Worm (Caenorhabditis elegans) whole organism, mixed stage, embryonic: ENCODE data around the gene pkg-2.

Experiments used
- M03D4.4 ChIP-seq: sonication (generic microtip); optimal IDR thresholded peaks from 2 replicates; lab custom pipeline; 2017; ENCODE audit warnings: mild to moderate bottlenecking, missing genetic modification characterization, missing compliant biosample characterization
- bed-3 ChIP-seq: fragments of 200-800 bp; sonication (Bioruptor generic); optimal IDR thresholded peaks from 3 replicates; lab custom pipeline; 2018; ENCODE audit warnings: mild to moderate bottlenecking, missing genetic modification characterization, moderate library complexity, missing compliant biosample characterization
- blmp-1 ChIP-seq: fragments of 150-350 bp; optimal IDR thresholded peaks from 2 replicates; lab custom pipeline; 2014; ENCODE audit warnings: missing biosample characterization, missing genetic modification characterization
- ceh-39 ChIP-seq: fragments of 150-350 bp; optimal IDR thresholded peaks from 2 replicates; lab custom pipeline; 2014; ENCODE audit warnings: missing biosample characterization, missing genetic modification characterization
- ceh-83 ChIP-seq: fragments of 200-800 bp; sonication (Bioruptor generic); optimal IDR thresholded peaks from 2 replicates; lab custom pipeline; 2018; ENCODE audit warnings: mild to moderate bottlenecking, missing genetic modification characterization, missing compliant biosample characterization
- ces-1 ChIP-seq: fragments of 150-350 bp; optimal IDR thresholded peaks from 2 replicates; lab custom pipeline; 2014; ENCODE audit warnings: missing biosample characterization, missing genetic modification reagents, missing genetic modification characterization
- cnd-1 ChIP-seq: fragments of 200-800 bp; sonication (Bioruptor generic); optimal IDR thresholded peaks from 2 replicates; lab custom pipeline; 2018; ENCODE audit warnings: mild to moderate bottlenecking, missing genetic modification characterization, missing compliant biosample characterization
- drap-1 ChIP-seq: fragments of 200-800 bp; sonication (Bioruptor generic); optimal IDR thresholded peaks from 3 replicates; lab custom pipeline; 2018; ENCODE audit warnings: mild to moderate bottlenecking, missing genetic modification characterization, missing compliant biosample characterization
- elt-3 ChIP-seq: fragments of 150-350 bp; optimal IDR thresholded peaks from 2 replicates; lab custom pipeline; 2014; ENCODE audit warnings: missing biosample characterization, missing genetic modification characterization
- flh-1 ChIP-seq: fragments of 200-800 bp; sonication (Bioruptor generic); optimal IDR thresholded peaks from 2 replicates; lab custom pipeline; 2018; ENCODE audit warnings: mild to moderate bottlenecking, missing genetic modification characterization, moderate library complexity, missing compliant biosample characterization
- ham-2 ChIP-seq: fragments of 200-800 bp; sonication (Bioruptor generic); optimal IDR thresholded peaks from 2 replicates; lab custom pipeline; 2018; ENCODE audit warnings: mild to moderate bottlenecking, missing genetic modification characterization, missing compliant biosample characterization
- hlh-1 ChIP-seq: fragments of 150-350 bp; optimal IDR thresholded peaks from 2 replicates; lab custom pipeline; 2014; ENCODE audit warnings: missing biosample characterization, missing genetic modification reagents, missing genetic modification characterization
- lin-13 ChIP-seq: fragments of 150-350 bp; optimal IDR thresholded peaks from 2 replicates; lab custom pipeline; 2014; ENCODE audit warnings: missing biosample characterization, missing genetic modification characterization
- lin-32 ChIP-seq: fragments of 200-800 bp; sonication (Bioruptor generic); optimal IDR thresholded peaks from 2 replicates; lab custom pipeline; 2018; ENCODE audit warnings: mild to moderate bottlenecking, missing genetic modification characterization, missing compliant biosample characterization
- lsy-2 ChIP-seq: fragments of 150-350 bp; optimal IDR thresholded peaks from 2 replicates; lab custom pipeline; 2014; ENCODE audit warnings: missing biosample characterization, missing genetic modification characterization
- mep-1 ChIP-seq: fragments of 150-350 bp; optimal IDR thresholded peaks from 2 replicates; lab custom pipeline; 2017; ENCODE audit warnings: missing biosample characterization, missing genetic modification reagents, missing genetic modification characterization, inconsistent platforms
- mls-2 ChIP-seq: sonication (generic microtip); optimal IDR thresholded peaks from 2 replicates; lab custom pipeline; 2016; ENCODE audit warnings: mild to moderate bottlenecking, missing genetic modification characterization, moderate library complexity, missing compliant biosample characterization
- nhr-12 ChIP-seq: fragments of 150-350 bp; optimal IDR thresholded peaks from 2 replicates; lab custom pipeline; 2014; ENCODE audit warnings: missing biosample characterization, missing genetic modification characterization
- nhr-237 ChIP-seq: fragments of 150-350 bp; optimal IDR thresholded peaks from 2 replicates; lab custom pipeline; 2014; ENCODE audit warnings: missing biosample characterization, missing genetic modification characterization
- nhr-28 ChIP-seq: fragments of 150-350 bp; optimal IDR thresholded peaks from 2 replicates; lab custom pipeline; 2014; ENCODE audit warnings: missing biosample characterization, missing genetic modification characterization
- nhr-76 ChIP-seq: sonication (generic microtip); optimal IDR thresholded peaks from 2 replicates; lab custom pipeline; 2017; ENCODE audit warnings: missing biosample characterization, missing genetic modification characterization
- pha-4 ChIP-seq: fragments of 150-350 bp; optimal IDR thresholded peaks from 2 replicates; lab custom pipeline; 2018; ENCODE audit warnings: missing biosample characterization, missing genetic modification reagents, missing genetic modification characterization
- sem-2 ChIP-seq: fragments of 200-800 bp; sonication (Bioruptor generic); optimal IDR thresholded peaks from 2 replicates; lab custom pipeline; 2018; ENCODE audit warnings: mild to moderate bottlenecking, missing genetic modification characterization, missing compliant biosample characterization
- snpc-4 ChIP-seq: fragments of 150-350 bp; optimal IDR thresholded peaks from 2 replicates; lab custom pipeline; 2014; ENCODE audit warnings: missing biosample characterization, missing genetic modification characterization
- sptf-1 ChIP-seq: sonication (generic microtip); optimal IDR thresholded peaks from 2 replicates; lab custom pipeline; 2017; ENCODE audit warnings: mild to moderate bottlenecking, missing genetic modification characterization, moderate library complexity, missing compliant biosample characterization
- tbx-8 ChIP-seq: fragments of 200-800 bp; sonication (Bioruptor generic); optimal IDR thresholded peaks from 2 replicates; lab custom pipeline; 2018; ENCODE audit warnings: mild to moderate bottlenecking, missing genetic modification characterization, moderate library complexity, missing compliant biosample characterization
- unc-120 ChIP-seq: sonication (generic microtip); optimal IDR thresholded peaks from 2 replicates; lab custom pipeline; 2017; ENCODE audit warnings: missing genetic modification characterization, missing compliant biosample characterization; ENCODE audit not compliant: poor library complexity, severe bottlenecking
- unc-39 ChIP-seq: fragments of 150-350 bp; optimal IDR thresholded peaks from 2 replicates; lab custom pipeline; 2014; ENCODE audit warnings: missing biosample characterization, missing genetic modification characterization
- unc-62 ChIP-seq: fragments of 150-350 bp; optimal IDR thresholded peaks from 2 replicates; lab custom pipeline; 2014; ENCODE audit warnings: missing biosample characterization, missing genetic modification reagents, missing genetic modification characterization
- zip-8 ChIP-seq: fragments of 150-350 bp; optimal IDR thresholded peaks from 2 replicates; lab custom pipeline; 2014; ENCODE audit warnings: missing biosample characterization, missing genetic modification characterization
- ztf-11 ChIP-seq: fragments of 150-350 bp; optimal IDR thresholded peaks from 2 replicates; lab custom pipeline; 2014; ENCODE audit warnings: missing biosample characterization, missing genetic modification characterization

Gene pkg-2

ce11 chrIV:8506034-8506433 is 14.7 kb upstream of the pkg-2 start:
- TF ChIP-seq drap-1 (no peak), ham-2 (GFP tag; lab: Kevin White, UChicago) (no peak), pha-4 (tag; lab: Kevin White, UChicago) (no peak), sptf-1 (tag; lab: Kevin White, UChicago) (no peak), tbx-8 (GFP tag; lab: Kevin White, UChicago) (no peak), unc-39 (tag; lab: Kevin White, UChicago) (no peak), ceh-83 (GFP tag; lab: Kevin White, UChicago) (no peak), elt-3 (tag; lab: Kevin White, UChicago) (no peak), blmp-1 (tag; lab: Kevin White, UChicago) (no peak), nhr-12 (no peak), M03D4.4 (tag; lab: Kevin White, UChicago) (no peak), bed-3 (GFP tag; lab: Kevin White, UChicago) (no peak)

DNA sequence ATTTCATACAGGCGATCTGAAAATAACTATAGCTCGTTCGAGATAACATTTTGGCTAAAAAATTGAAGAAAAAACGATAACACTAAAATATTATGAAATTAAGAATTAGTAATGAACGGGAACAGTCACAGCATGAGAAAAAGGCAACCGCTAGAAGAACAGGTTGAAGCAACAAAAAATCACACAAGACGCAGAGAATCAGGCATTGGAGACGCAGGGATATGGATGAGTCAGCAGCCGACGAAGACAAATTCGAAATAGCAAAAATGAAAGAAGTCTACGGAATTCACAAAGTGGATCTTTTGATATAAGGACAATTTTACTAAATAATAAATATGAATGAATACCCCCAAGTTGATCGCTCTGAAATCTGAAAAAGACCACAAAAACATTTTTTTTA is 10.2 kb upstream of the pkg-2 start, which contains the start of gene tag-77:
tag-77 (minus strand) TSS at position 15 of the 400 bp plus-strand sequence.
- no peak for TF ChIP-seq unc-39 (tag; lab: Kevin White, UChicago)
- no peak for TF ChIP-seq blmp-1 (tag; lab: Kevin White, UChicago)
- no peak for TF ChIP-seq nhr-237 (tag; lab: Kevin White, UChicago)
- no peak for TF ChIP-seq nhr-28 (tag; lab: Kevin White, UChicago)
- TF ChIP-seq elt-3 (tag; lab: Kevin White, UChicago) = no peak
- no peak for TF ChIP-seq lin-32 (GFP tag; lab: Kevin White, UChicago)
- no peak for TF ChIP-seq pha-4 (tag; lab: Kevin White, UChicago)
- no peak for TF ChIP-seq tbx-8 (GFP tag; lab: Kevin White, UChicago)
- TF ChIP-seq bed-3 (GFP tag; lab: Kevin White, UChicago) = no peak

DNA sequence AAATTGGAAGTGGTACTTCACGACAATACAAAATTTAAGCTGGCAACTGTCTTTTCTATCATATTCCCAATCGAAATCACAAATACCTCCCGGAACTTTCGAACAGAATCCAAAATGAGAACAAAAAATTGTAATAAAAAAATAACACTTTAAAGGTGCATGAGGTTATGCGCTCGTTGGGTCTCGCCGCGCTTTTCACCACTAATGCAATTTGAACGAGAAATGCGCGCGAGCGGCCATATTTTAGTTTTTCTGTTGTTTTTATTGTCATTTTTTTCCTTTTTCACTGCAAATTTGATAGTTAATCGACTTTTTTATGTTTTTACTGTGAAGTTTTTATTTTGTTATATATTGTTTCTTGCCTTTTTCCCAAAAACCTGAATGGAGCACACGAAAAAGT is 9.6 kb upstream of the pkg-2 start, which contains the start of gene mes-6:
mes-6 (plus strand) TSS at position 229 of the 400 bp plus-strand sequence.
- TF ChIP-seq mls-2 (no peak), lin-13 (tag; lab: Kevin White, UChicago) (peak; percentile 47), snpc-4 (no peak), lsy-2 (tag; lab: Kevin White, UChicago) (peak; percentile 57), ces-1 (GFP tag; lab: Kevin White, UChicago) (peak; percentile 96), unc-120 (no peak), bed-3 (GFP tag; lab: Kevin White, UChicago) (no peak), mep-1 (peak; percentile 73)
- TF ChIP-seq, all 35 proteins: peak for 4

DNA sequence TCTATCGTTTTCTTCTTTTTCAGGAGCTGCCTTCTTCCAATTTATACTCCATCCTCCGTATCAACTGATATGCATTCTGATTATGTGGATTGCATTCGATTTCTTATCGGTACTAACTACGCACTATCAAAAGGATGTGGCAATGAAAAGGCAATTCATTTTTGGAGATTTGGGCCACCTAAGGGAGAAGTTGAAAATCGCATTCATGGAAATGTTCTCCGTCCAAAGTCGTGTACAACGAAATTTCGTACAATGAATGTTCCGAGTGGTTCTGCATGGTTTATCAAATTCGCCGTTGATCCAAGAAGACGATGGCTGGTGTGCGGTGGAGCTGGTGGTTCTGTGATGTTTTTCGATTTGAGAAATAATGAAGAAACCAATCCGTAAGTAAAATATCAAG is 8.0 kb upstream of the pkg-2 start, which contains the start of gene C09G4.4:
C09G4.4 (plus strand) TSS at position 301 of the 400 bp plus-strand sequence.
- TF ChIP-seq snpc-4 (no peak), nhr-28 (tag; lab: Kevin White, UChicago) (no peak), nhr-237 (tag; lab: Kevin White, UChicago) (no peak)

ce11 chrIV:8513619-8514018 is 7.1 kb upstream of the pkg-2 start, which contains the start of gene cks-1:
Gene cks-1 (plus strand): TSS chrIV:8513919.
- TF ChIP-seq blmp-1 (tag; lab: Kevin White, UChicago) (no peak), lin-32 (GFP tag; lab: Kevin White, UChicago) (no peak), tbx-8 (GFP tag; lab: Kevin White, UChicago) (no peak), cnd-1 (tag; lab: Kevin White, UChicago) (no peak), hlh-1 (tag; lab: Kevin White, UChicago) (no peak), ces-1 (GFP tag; lab: Kevin White, UChicago) (no peak), ceh-83 (GFP tag; lab: Kevin White, UChicago) (no peak), lsy-2 (tag; lab: Kevin White, UChicago) (no peak), bed-3 (GFP tag; lab: Kevin White, UChicago) (no peak), nhr-237 (tag; lab: Kevin White, UChicago) (no peak), nhr-76 (tag; lab: Kevin White, UChicago) (no peak), drap-1 (no peak), nhr-28 (tag; lab: Kevin White, UChicago) (no peak), sptf-1 (tag; lab: Kevin White, UChicago) (no peak), ham-2 (GFP tag; lab: Kevin White, UChicago) (no peak), unc-62 (GFP tag; lab: Kevin White, UChicago) (no peak), mls-2 (no peak)

DNA sequence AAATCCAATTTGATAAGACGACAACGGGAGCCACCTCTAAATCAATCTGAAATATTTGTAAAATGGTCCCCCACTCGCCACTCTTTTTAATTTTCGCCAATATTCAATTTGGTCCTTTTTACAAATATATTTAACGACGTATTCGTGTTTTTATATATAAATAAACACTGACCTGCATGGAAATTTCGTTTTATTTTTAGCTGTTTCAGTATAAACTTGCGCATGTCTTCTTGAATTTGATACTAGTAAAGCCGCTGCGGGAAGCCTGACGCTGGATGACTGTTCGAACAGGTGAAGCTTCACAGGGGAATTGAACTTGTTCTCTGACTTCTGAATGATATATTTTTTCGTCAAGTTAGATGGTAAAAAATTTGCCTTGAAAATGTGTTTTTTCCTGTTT is 6.1 kb upstream of the pkg-2 start:
- no peak for TF ChIP-seq unc-120
- TF ChIP-seq lin-13 (tag; lab: Kevin White, UChicago) = no peak
- TF ChIP-seq hlh-1 (tag; lab: Kevin White, UChicago) = no peak
- TF ChIP-seq ces-1 (GFP tag; lab: Kevin White, UChicago) = no peak
- no peak for TF ChIP-seq ztf-11 (tag; lab: Kevin White, UChicago)
- no peak for TF ChIP-seq ham-2 (GFP tag; lab: Kevin White, UChicago)
- TF ChIP-seq ceh-83 (GFP tag; lab: Kevin White, UChicago) = no peak
- TF ChIP-seq M03D4.4 (tag; lab: Kevin White, UChicago) = no peak
- no peak for TF ChIP-seq nhr-12
- TF ChIP-seq flh-1 (GFP tag; lab: Kevin White, UChicago) = no peak
- no peak for TF ChIP-seq ceh-39 (tag; lab: Kevin White, UChicago)
- TF ChIP-seq snpc-4 = no peak
- no peak for TF ChIP-seq sem-2 (GFP tag; lab: Kevin White, UChicago)
- no peak for TF ChIP-seq mep-1
- no peak for TF ChIP-seq zip-8 (tag; lab: Kevin White, UChicago)
